Fruit fly (Drosophila melanogaster) whole organism, embryonic: ENCODE data around the gene CG31793.

ENCODE experiments used
- Abd-B ChIP-seq: fragments of 200-800 bp; sonication (Bioruptor generic); optimal IDR thresholded peaks from 2 replicates; lab custom pipeline; 2018; ENCODE audit warnings: missing biosample characterization, mild to moderate bottlenecking, missing genetic modification characterization, moderate library complexity
- Adf1 ChIP-seq: fragments of 200-800 bp; sonication (Bioruptor generic); IDR thresholded peaks from 2 replicates; pipeline ENCODE4 v1.3.6; 2022; ENCODE audit warnings: missing biosample characterization, missing genetic modification characterization
- Atf3 ChIP-seq: fragments of 200-800 bp; sonication (Bioruptor generic); optimal IDR thresholded peaks from 3 replicates; lab custom pipeline; 2016; ENCODE audit warnings: missing biosample characterization, missing genetic modification characterization
- B-H2 ChIP-seq: fragments of 200-800 bp; sonication (Bioruptor generic); optimal IDR thresholded peaks from 2 replicates; lab custom pipeline; 2018; ENCODE audit warnings: missing biosample characterization, mild to moderate bottlenecking, missing genetic modification characterization
- CG10565 ChIP-seq: fragments of 200-800 bp; sonication (Bioruptor generic); optimal IDR thresholded peaks from 3 replicates; lab custom pipeline; 2016; ENCODE audit warnings: missing biosample characterization, mild to moderate bottlenecking, missing genetic modification characterization
- CG11093 ChIP-seq: fragments of 200-800 bp; sonication (Bioruptor generic); IDR thresholded peaks from 3 replicates; pipeline ENCODE4 v1.3.6; 2022; ENCODE audit warnings: missing biosample characterization, missing genetic modification characterization
- CG11696 ChIP-seq: fragments of 200-800 bp; sonication (Bioruptor generic); IDR thresholded peaks from 2 replicates; pipeline ENCODE4 v1.3.6; 2022; ENCODE audit warnings: missing biosample characterization, missing genetic modification characterization
- CG13287 ChIP-seq: fragments of 200-800 bp; sonication (Bioruptor generic); IDR thresholded peaks from 2 replicates; pipeline ENCODE4 v1.3.6; 2022; ENCODE audit warnings: missing biosample characterization, missing genetic modification characterization; ENCODE audit not compliant: partially characterized antibody
- CG14965 ChIP-seq: fragments of 200-800 bp; sonication (Bioruptor generic); optimal IDR thresholded peaks from 2 replicates; lab custom pipeline; 2016; ENCODE audit warnings: missing biosample characterization, missing genetic modification characterization, borderline replicate concordance
- CG15514 ChIP-seq: fragments of 200-800 bp; sonication (Bioruptor generic); optimal IDR thresholded peaks from 3 replicates; lab custom pipeline; 2017; ENCODE audit warnings: missing biosample characterization, missing genetic modification characterization, mild to moderate bottlenecking, moderate library complexity, missing genetic modification reagents
- CG15696 ChIP-seq: fragments of 200-800 bp; sonication (Bioruptor generic); optimal IDR thresholded peaks from 2 replicates; lab custom pipeline; 2019; ENCODE audit warnings: missing biosample characterization, mild to moderate bottlenecking, missing genetic modification characterization, moderate library complexity
- CG1647 ChIP-seq: fragments of 200-800 bp; sonication (Bioruptor generic); optimal IDR thresholded peaks from 3 replicates; lab custom pipeline; 2016; ENCODE audit warnings: missing biosample characterization, missing genetic modification characterization
- CG16779 ChIP-seq: fragments of 200-800 bp; sonication (Bioruptor generic); IDR thresholded peaks from 2 replicates; pipeline ENCODE4 v1.3.6; 2022; ENCODE audit warnings: missing biosample characterization, missing genetic modification characterization
- CG16813 ChIP-seq: fragments of 200-800 bp; sonication (Bioruptor generic); IDR thresholded peaks from 3 replicates; pipeline ENCODE4 v1.3.6; 2022; ENCODE audit warnings: missing biosample characterization, missing genetic modification characterization; ENCODE audit not compliant: partially characterized antibody
- CG1832 ChIP-seq: fragments of 200-800 bp; sonication (Bioruptor generic); optimal IDR thresholded peaks from 2 replicates; lab custom pipeline; 2017; ENCODE audit warnings: missing biosample characterization, mild to moderate bottlenecking, missing genetic modification characterization, inconsistent platforms
- CG2129 ChIP-seq: fragments of 200-800 bp; sonication (Bioruptor generic); IDR thresholded peaks from 2 replicates; pipeline ENCODE4 v1.3.6; 2022; ENCODE audit warnings: missing biosample characterization, missing genetic modification characterization; ENCODE audit not compliant: partially characterized antibody
- CG2678 ChIP-seq: fragments of 200-800 bp; sonication (Bioruptor generic); optimal IDR thresholded peaks from 3 replicates; lab custom pipeline; 2019; ENCODE audit warnings: missing biosample characterization, mild to moderate bottlenecking, missing genetic modification characterization, moderate library complexity
- CG30431 ChIP-seq: fragments of 200-800 bp; sonication (Bioruptor generic); optimal IDR thresholded peaks from 2 replicates; lab custom pipeline; 2017; ENCODE audit warnings: missing biosample characterization, missing genetic modification characterization
- CG31388 ChIP-seq: fragments of 200-800 bp; sonication (Bioruptor generic); optimal IDR thresholded peaks from 2 replicates; lab custom pipeline; 2016; ENCODE audit warnings: missing biosample characterization, missing genetic modification characterization
- CG5245 ChIP-seq: fragments of 200-800 bp; sonication (Bioruptor generic); optimal IDR thresholded peaks from 3 replicates; lab custom pipeline; 2016; ENCODE audit warnings: missing biosample characterization, missing genetic modification characterization
- CG5953 ChIP-seq: fragments of 200-800 bp; sonication (Bioruptor generic); IDR thresholded peaks from 2 replicates; pipeline ENCODE4 v1.3.6; 2022; ENCODE audit warnings: missing biosample characterization, missing genetic modification characterization
- CG6791 ChIP-seq: fragments of 200-800 bp; sonication (Bioruptor generic); IDR thresholded peaks from 3 replicates; pipeline ENCODE4 v1.3.6; 2022; ENCODE audit warnings: missing biosample characterization, missing genetic modification characterization; ENCODE audit not compliant: partially characterized antibody
- CG9215 ChIP-seq: fragments of 200-800 bp; sonication (Bioruptor generic); IDR thresholded peaks from 2 replicates; pipeline ENCODE4 v1.3.6; 2022; ENCODE audit warnings: missing biosample characterization, missing genetic modification characterization
- Drgx ChIP-seq: fragments of 200-800 bp; sonication (Bioruptor generic); IDR thresholded peaks from 2 replicates; pipeline ENCODE4 v1.3.6; 2022; ENCODE audit warnings: missing biosample characterization, missing genetic modification characterization
- E2f1 ChIP-seq: fragments of 200-800 bp; sonication (Bioruptor generic); IDR thresholded peaks from 2 replicates; pipeline ENCODE4 v1.3.6; 2022; ENCODE audit warnings: missing biosample characterization, missing genetic modification characterization
- Gug ChIP-seq: fragments of 200-800 bp; sonication (Bioruptor generic); IDR thresholded peaks from 4 replicates; pipeline ENCODE4 v1.3.6; 2022; ENCODE audit warnings: missing biosample characterization, missing genetic modification characterization
- HHEX ChIP-seq: fragments of 200-800 bp; sonication (Bioruptor generic); optimal IDR thresholded peaks from 3 replicates; lab custom pipeline; 2017; ENCODE audit warnings: missing biosample characterization, mild to moderate bottlenecking, missing genetic modification characterization, missing genetic modification reagents
- Hr39 ChIP-seq: fragments of >200 bp; optimal IDR thresholded peaks from 2 replicates; lab custom pipeline; 2017
- Pdp1 ChIP-seq, 2 experiments: fragments of 200-800 bp; sonication (Bioruptor generic); optimal IDR thresholded peaks; 3 replicates each; lab custom pipeline; 2016; ENCODE audit warnings: missing biosample characterization in 2 of 2, missing genetic modification characterization in 2 of 2, mild to moderate bottlenecking in 1 of 2, moderate library complexity in 1 of 2
- Ravus ChIP-seq: fragments of 200-800 bp; sonication (Bioruptor generic); IDR thresholded peaks from 2 replicates; pipeline ENCODE4 v1.3.6; 2022; ENCODE audit warnings: missing biosample characterization, missing genetic modification characterization
- Scr ChIP-seq: fragments of 200-800 bp; sonication (Bioruptor generic); IDR thresholded peaks from 2 replicates; pipeline ENCODE4 v1.3.6; 2022; ENCODE audit warnings: missing biosample characterization, missing genetic modification characterization; ENCODE audit not compliant: partially characterized antibody
- Sin3A ChIP-seq: fragments of >200 bp; optimal IDR thresholded peaks from 2 replicates; lab custom pipeline; 2018
- Six4 ChIP-seq: fragments of 200-800 bp; sonication (Bioruptor generic); optimal IDR thresholded peaks from 2 replicates; lab custom pipeline; 2016; ENCODE audit warnings: missing biosample characterization, missing genetic modification characterization
- Stat92E ChIP-seq, 3 experiments: fragments of >200 bp in 2 of 3; fragments of 200-800 bp in 1 of 3; sonication (Bioruptor generic) in 1 of 3; optimal IDR thresholded peaks; 2 replicates each; lab custom pipeline; 2017 to 2019; ENCODE audit warnings: missing biosample characterization in 3 of 3, missing genetic modification characterization in 3 of 3, mild to moderate bottlenecking in 1 of 3, moderate library complexity in 1 of 3
- Taf1 ChIP-seq: fragments of 200-800 bp; sonication (Bioruptor generic); IDR thresholded peaks from 2 replicates; pipeline ENCODE4 v1.3.6; 2022; ENCODE audit warnings: missing biosample characterization, missing genetic modification characterization
- YL-1 ChIP-seq: fragments of 200-800 bp; sonication (Bioruptor generic); optimal IDR thresholded peaks from 3 replicates; lab custom pipeline; 2017; ENCODE audit warnings: missing biosample characterization, mild to moderate bottlenecking, missing genetic modification characterization
- ase ChIP-seq: fragments of 200-800 bp; sonication (Bioruptor generic); IDR thresholded peaks from 3 replicates; pipeline ENCODE4 v1.3.6; 2022; ENCODE audit warnings: missing biosample characterization, missing genetic modification characterization
- az2 ChIP-seq: fragments of 200-800 bp; sonication (Bioruptor generic); optimal IDR thresholded peaks from 3 replicates; lab custom pipeline; 2016; ENCODE audit warnings: missing biosample characterization, missing genetic modification characterization
- chinmo ChIP-seq: fragments of 200-800 bp; sonication (Bioruptor generic); IDR thresholded peaks from 4 replicates; pipeline ENCODE4 v1.3.6; 2022; ENCODE audit warnings: missing biosample characterization, missing genetic modification characterization; ENCODE audit not compliant: partially characterized antibody
- ken ChIP-seq: fragments of 200-800 bp; sonication (Bioruptor generic); IDR thresholded peaks from 3 replicates; pipeline ENCODE4 v1.3.6; 2022; ENCODE audit warnings: missing biosample characterization, missing genetic modification characterization
- lola ChIP-seq, 3 experiments: fragments of >200 bp in 2 of 3; fragments of 200-800 bp in 1 of 3; sonication (Bioruptor generic) in 1 of 3; optimal IDR thresholded peaks; 2 replicates each; lab custom pipeline; 2017 to 2019; ENCODE audit warnings: missing biosample characterization in 3 of 3, missing genetic modification characterization in 3 of 3, mild to moderate bottlenecking in 1 of 3, moderate library complexity in 1 of 3
- mirr ChIP-seq: fragments of 200-800 bp; sonication (Bioruptor generic); optimal IDR thresholded peaks from 3 replicates; lab custom pipeline; 2018; ENCODE audit warnings: missing biosample characterization, mild to moderate bottlenecking, missing genetic modification characterization
- onecut ChIP-seq: fragments of 200-800 bp; sonication (Bioruptor generic); IDR thresholded peaks from 2 replicates; pipeline ENCODE4 v1.3.6; 2022; ENCODE audit warnings: missing biosample characterization, missing genetic modification characterization
- pb ChIP-seq: fragments of 200-800 bp; sonication (Bioruptor generic); optimal IDR thresholded peaks from 3 replicates; lab custom pipeline; 2016; ENCODE audit warnings: missing biosample characterization, missing genetic modification characterization
- repo ChIP-seq: fragments of 200-800 bp; sonication (Bioruptor generic); optimal IDR thresholded peaks from 2 replicates; lab custom pipeline; 2016; ENCODE audit warnings: missing biosample characterization, missing genetic modification characterization
- scrt ChIP-seq: fragments of 200-800 bp; sonication (Bioruptor generic); optimal IDR thresholded peaks from 2 replicates; lab custom pipeline; 2018; ENCODE audit warnings: missing biosample characterization, mild to moderate bottlenecking, missing genetic modification characterization, moderate library complexity
- sima ChIP-seq: fragments of 200-800 bp; sonication (Bioruptor generic); optimal IDR thresholded peaks from 2 replicates; lab custom pipeline; 2016; ENCODE audit warnings: missing biosample characterization, missing genetic modification characterization
- usp ChIP-seq: fragments of >200 bp; optimal IDR thresholded peaks from 2 replicates; lab custom pipeline; 2017; ENCODE audit warnings: missing biosample characterization, missing genetic modification characterization
- vnd ChIP-seq: fragments of 200-800 bp; sonication (Bioruptor generic); IDR thresholded peaks from 3 replicates; pipeline ENCODE4 v1.3.6; 2022; ENCODE audit warnings: missing biosample characterization, missing genetic modification characterization; ENCODE audit not compliant: partially characterized antibody

Gene CG31793

DNA sequence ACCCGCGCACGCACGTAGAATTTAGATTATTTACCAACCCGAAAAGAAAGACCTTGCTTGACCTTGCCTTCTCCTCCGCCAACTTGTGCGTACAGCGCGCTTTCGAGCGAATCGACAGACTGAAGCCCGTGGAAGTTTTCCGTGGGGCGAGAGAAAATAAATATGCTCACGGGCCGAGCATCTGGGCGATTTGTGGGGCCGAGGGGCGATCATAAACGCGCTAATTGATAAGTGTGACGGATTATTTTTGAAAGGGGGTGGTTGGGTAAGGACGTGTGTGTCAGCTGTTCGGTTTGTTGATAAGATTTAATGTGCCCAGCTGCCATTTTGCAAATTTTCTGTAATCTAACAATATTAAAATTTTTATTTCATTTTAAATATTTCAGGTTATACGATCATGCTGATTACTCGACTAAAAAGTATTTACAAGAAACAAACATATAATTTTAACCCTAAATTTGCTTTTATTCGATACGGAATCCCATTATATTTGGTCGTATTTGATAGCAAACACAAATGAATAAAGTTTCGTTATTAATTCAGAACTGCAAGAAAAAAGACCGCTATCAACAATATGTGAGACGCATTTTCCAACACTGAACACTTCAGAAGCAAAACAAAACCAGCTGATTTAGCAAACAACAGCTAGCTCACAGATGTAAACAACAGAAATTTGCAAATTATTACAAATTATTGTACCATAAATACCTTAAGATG, 28.9 kb upstream of the CG31793 start, which contains the start of the genes L2HGDH and CG10431 (continued):
- TF ChIP-seq E2f1 (GFP tag; lab: Robert Waterston, UW) (no peak), CG16813 (GFP tag; lab: Robert Waterston, UW) (no peak; the same call in 2 of the 3 replicates), CG30431 (GFP tag; lab: Kevin White, UChicago) (no peak), scrt (GFP tag; lab: Kevin White, UChicago) (peak; percentile 41), CG14965 (GFP tag; lab: Kevin White, UChicago) (no peak), ken (GFP tag; lab: Robert Waterston, UW) (0 out of 3 replicates have a peak, but pooled peaks have one; percentile 51), Taf1 (GFP tag; lab: Robert Waterston, UW) (no peak), ase (GFP tag; lab: Robert Waterston, UW) (no peak), repo (GFP tag; lab: Kevin White, UChicago) (peak; percentile 30), HHEX (GFP tag; lab: Kevin White, UChicago) (peak; percentile 24), Adf1 (GFP tag; lab: Robert Waterston, UW) (peak; percentile 44; the same call in 1 of the 2 replicates), Gug (GFP tag; lab: Robert Waterston, UW) (no peak), CG10565 (GFP tag; lab: Kevin White, UChicago) (no peak), CG11696 (GFP tag; lab: Robert Waterston, UW) (no peak), Drgx (GFP tag; lab: Robert Waterston, UW) (0 out of 2 replicates have a peak, but pooled peaks have one; percentile 11), chinmo (GFP tag; lab: Robert Waterston, UW) (no peak), CG15696 (peak; percentile 36), CG2678 (peak; percentile 75), Hr39 (lab: Kevin White, UChicago) (no peak), onecut (GFP tag; lab: Robert Waterston, UW) (no peak), B-H2 (GFP tag; lab: Kevin White, UChicago) (peak; percentile 49), usp (GFP tag; lab: Kevin White, UChicago) (no peak), Sin3A (lab: Kevin White, UChicago) (peak; percentile 40), lola (GFP tag; optimal IDR thresholded peaks at IDR 0.05; lab: Kevin White, UChicago) (peak in 1 of 3 experiments; percentile 69), CG2129 (GFP tag; lab: Robert Waterston, UW) (no peak), vnd (GFP tag; lab: Robert Waterston, UW) (no peak), az2 (peak; percentile 57), CG31388 (GFP tag; lab: Kevin White, UChicago) (no peak), Pdp1 (GFP tag; optimal IDR thresholded peaks at IDR 0.05; lab: Kevin White, UChicago) (peak; percentile 38 to 76), CG6791 (GFP tag; lab: Robert Waterston, UW) (no peak), CG5245 (GFP tag; lab: Kevin White, UChicago) (no peak), Scr (no peak), CG1832 (GFP tag; lab: Kevin White, UChicago) (no peak), CG9215 (GFP tag; lab: Robert Waterston, UW) (peak; percentile 8; the same call in 1 of the 2 replicates), CG15514 (peak; percentile 65), CG13287 (GFP tag; lab: Robert Waterston, UW) (peak; percentile 34; the same call in 1 of the 2 replicates), Atf3 (GFP tag; lab: Kevin White, UChicago) (no peak), Six4 (GFP tag; lab: Kevin White, UChicago) (peak; percentile 9), sima (no peak), pb (GFP tag; lab: Kevin White, UChicago) (no peak), CG16779 (no peak; the same call in 1 of the 2 replicates), Stat92E (GFP tag; optimal IDR thresholded peaks at IDR 0.05; lab: Kevin White, UChicago) (no peak), Ravus (no peak), Abd-B (GFP tag; lab: Kevin White, UChicago) (peak; percentile 67), YL-1 (GFP tag; lab: Kevin White, UChicago) (peak; percentile 52), mirr (GFP tag; lab: Kevin White, UChicago) (peak; percentile 67), CG1647 (no peak), CG11093 (GFP tag; lab: Robert Waterston, UW) (no peak), CG5953 (0 out of 2 replicates have a peak, but pooled peaks have one; percentile 11)
